Worm (Caenorhabditis elegans): Measurements from ENCODE around the gene cdka-1.

Gene cdka-1

DNA sequence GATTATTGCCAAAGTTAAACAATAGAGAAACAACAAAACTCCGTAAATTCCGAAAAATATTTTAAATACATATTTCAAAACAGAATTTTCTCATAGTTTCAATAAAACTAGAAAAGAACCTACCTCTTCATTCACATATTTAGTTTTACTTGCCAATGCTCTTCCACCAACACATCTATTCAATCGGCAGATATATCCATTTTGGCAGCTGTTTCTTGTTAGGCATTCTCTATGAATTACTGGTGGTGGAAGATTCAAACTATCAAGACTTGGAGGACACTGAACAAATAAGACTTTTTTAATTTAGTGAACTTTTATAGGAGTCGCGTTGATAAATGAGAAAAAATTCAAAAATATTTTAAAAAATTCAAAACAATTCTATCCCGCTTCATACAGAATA lies 11.3 kb upstream of the cdka-1 start:
- TF ChIP-seq flt-1 (GFP tag; IDR thresholded peaks at IDR 0.05) = no peak
- TF ChIP-seq T22C8.4 (GFP tag; IDR thresholded peaks at IDR 0.05) = no peak
- no peak for TF ChIP-seq ref-1 (GFP tag; conservative IDR thresholded peaks at IDR 0.05)
- no peak for TF ChIP-seq ztf-29 (GFP tag; IDR thresholded peaks at IDR 0.05)
- no peak for TF ChIP-seq med-1 (GFP tag; optimal IDR thresholded peaks at IDR 0.05; ENCODE audit: insufficient read depth)
- TF ChIP-seq ztf-23 (GFP tag; IDR thresholded peaks at IDR 0.05) = no peak
- TF ChIP-seq klf-2 (GFP tag; conservative IDR thresholded peaks at IDR 0.05) = no peak
- TF ChIP-seq cog-1 (tag; optimal IDR thresholded peaks at IDR 0.05) = no peak
- no peak for TF ChIP-seq tab-1 (GFP tag; IDR thresholded peaks at IDR 0.05)

DNA sequence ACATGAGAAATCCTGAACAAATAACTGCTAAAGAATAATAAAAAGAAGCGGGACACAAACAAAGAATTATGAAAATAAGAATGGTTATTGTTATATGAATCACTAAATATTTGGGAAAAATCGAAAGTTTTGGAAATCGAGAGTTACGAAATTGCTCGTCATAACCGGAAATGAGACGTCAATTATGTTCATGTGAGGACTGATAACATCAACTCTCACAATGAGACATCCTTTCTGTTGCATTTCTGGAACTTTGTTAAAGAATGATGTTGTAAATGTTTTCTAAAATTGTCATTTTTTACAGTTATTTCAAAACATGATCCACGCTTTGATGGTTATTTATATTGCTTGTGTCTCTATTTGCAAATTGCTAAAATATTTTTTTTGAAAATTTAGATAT lies 10.7 kb upstream of the cdka-1 start, which contains the start of gene T23F11.6:
Gene T23F11.6, minus strand, starts transcription at position 45 of the 400 bp plus-strand sequence.
- TF ChIP-seq med-1 (GFP tag; optimal IDR thresholded peaks at IDR 0.05; ENCODE audit: insufficient read depth) (no peak), ref-1 (GFP tag; conservative IDR thresholded peaks at IDR 0.05) (no peak), ztf-23 (GFP tag; IDR thresholded peaks at IDR 0.05) (no peak), flt-1 (GFP tag; IDR thresholded peaks at IDR 0.05) (no peak), tab-1 (GFP tag; IDR thresholded peaks at IDR 0.05) (no peak), cog-1 (tag; optimal IDR thresholded peaks at IDR 0.05) (no peak), klf-2 (GFP tag; conservative IDR thresholded peaks at IDR 0.05) (no peak), T22C8.4 (GFP tag; IDR thresholded peaks at IDR 0.05) (no peak), ztf-29 (GFP tag; IDR thresholded peaks at IDR 0.05) (no peak)

DNA sequence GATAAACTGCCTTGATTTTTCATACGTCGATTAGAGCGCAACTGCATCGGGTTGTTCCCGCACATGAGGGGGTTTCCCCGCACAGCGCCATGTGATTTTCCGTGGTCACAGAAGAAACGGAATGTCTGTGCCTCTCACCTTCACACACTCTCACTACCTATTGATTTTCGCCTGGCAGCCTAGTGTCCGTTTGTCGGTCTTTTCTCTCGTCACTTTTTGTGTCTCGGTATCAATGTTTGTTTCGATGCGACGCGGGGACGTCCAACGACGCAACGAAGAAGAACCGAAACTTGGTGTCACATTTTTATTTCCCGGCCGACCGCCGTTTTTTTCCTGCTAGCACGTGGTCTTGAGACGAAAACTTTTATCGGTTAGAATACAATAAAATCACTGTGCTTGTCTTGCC lies 9.2 kb upstream of the cdka-1 start:
- no peak for TF ChIP-seq klf-2 (GFP tag; conservative IDR thresholded peaks at IDR 0.05)
- TF ChIP-seq med-1 (GFP tag; optimal IDR thresholded peaks at IDR 0.05; ENCODE audit: insufficient read depth) = no peak
- TF ChIP-seq ref-1 (GFP tag; conservative IDR thresholded peaks at IDR 0.05) = no peak
- TF ChIP-seq ztf-23 (GFP tag; IDR thresholded peaks at IDR 0.05) = 0 out of 2 replicates have a peak, but pooled peaks have one; percentile 26
- TF ChIP-seq T22C8.4 (GFP tag; IDR thresholded peaks at IDR 0.05) = peak; percentile 93
- TF ChIP-seq flt-1 (GFP tag; IDR thresholded peaks at IDR 0.05) = no peak
- TF ChIP-seq tab-1 (GFP tag; IDR thresholded peaks at IDR 0.05) = no peak
- no peak for TF ChIP-seq ztf-29 (GFP tag; IDR thresholded peaks at IDR 0.05)
- peak; percentile 83 for TF ChIP-seq cog-1 (tag; optimal IDR thresholded peaks at IDR 0.05)

DNA sequence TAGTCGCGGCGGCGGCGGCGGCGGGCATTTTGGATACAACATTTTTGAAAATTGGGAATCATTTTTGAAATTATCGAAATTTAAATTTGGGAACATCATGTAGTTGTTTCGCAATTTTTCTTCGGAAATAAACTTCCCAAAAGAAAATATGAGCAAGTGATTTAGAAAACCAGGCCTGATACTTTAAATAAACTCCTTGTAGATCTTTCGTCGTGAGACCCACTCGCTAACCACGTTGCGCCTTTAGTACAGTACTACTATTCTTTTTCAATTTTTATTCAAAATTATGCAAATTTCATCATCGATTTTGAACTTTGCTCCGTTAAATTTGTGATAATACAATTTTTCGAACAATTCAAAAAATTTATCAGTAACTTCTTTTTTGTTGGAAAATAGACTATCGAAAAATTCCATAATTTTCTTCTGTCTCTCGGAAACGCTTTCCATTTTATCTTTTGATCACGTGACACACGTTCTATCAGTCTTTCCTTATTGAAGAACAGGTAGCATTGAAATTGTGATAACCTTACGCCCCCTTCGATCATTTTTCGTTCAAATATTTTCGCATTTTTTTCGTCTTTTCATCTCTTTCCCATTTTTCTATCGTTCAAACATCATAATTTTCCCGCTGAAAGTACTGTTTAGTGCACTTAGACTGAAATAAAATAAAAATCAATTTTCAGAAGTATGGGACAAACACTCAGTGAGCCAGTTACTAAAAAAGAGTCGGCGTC lies 8.6 kb upstream of the cdka-1 start, which contains the start of gene ppm-2:
Gene ppm-2, plus strand, starts transcription at position 684 of the 734 bp plus-strand sequence.
- TF ChIP-seq med-1 (GFP tag; optimal IDR thresholded peaks at IDR 0.05; ENCODE audit: insufficient read depth) (no peak), ztf-29 (GFP tag; IDR thresholded peaks at IDR 0.05) (no peak), ref-1 (GFP tag; conservative IDR thresholded peaks at IDR 0.05) (no peak), T22C8.4 (GFP tag; IDR thresholded peaks at IDR 0.05) (no peak), klf-2 (GFP tag; conservative IDR thresholded peaks at IDR 0.05) (no peak), tab-1 (GFP tag; IDR thresholded peaks at IDR 0.05) (no peak), ztf-23 (GFP tag; IDR thresholded peaks at IDR 0.05) (no peak), flt-1 (GFP tag; IDR thresholded peaks at IDR 0.05) (no peak), cog-1 (tag; optimal IDR thresholded peaks at IDR 0.05) (no peak)

DNA sequence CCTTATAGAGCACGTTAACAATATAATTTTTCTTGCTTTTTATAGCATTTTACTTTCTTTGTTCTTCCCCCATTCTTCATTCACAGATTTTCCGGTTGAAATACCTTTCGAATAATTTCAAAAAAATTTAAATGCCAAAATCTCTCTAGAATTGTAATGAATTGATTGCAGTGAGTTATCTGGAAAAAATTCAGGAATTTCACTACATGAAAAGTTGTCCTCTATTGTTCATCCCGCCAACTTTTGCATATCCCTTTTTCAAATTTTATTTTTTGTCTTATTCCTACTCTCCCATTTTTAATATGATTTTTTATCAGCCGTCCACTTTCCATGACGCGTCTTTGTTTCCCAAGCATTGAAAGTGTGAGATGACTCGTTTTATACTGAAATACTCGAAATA lies 5.2 kb upstream of the cdka-1 start:
- TF ChIP-seq T22C8.4 (GFP tag; IDR thresholded peaks at IDR 0.05) (no peak), tab-1 (GFP tag; IDR thresholded peaks at IDR 0.05) (no peak), flt-1 (GFP tag; IDR thresholded peaks at IDR 0.05) (no peak), med-1 (GFP tag; optimal IDR thresholded peaks at IDR 0.05; ENCODE audit: insufficient read depth) (no peak), ztf-23 (GFP tag; IDR thresholded peaks at IDR 0.05) (no peak), klf-2 (GFP tag; conservative IDR thresholded peaks at IDR 0.05) (no peak), cog-1 (tag; optimal IDR thresholded peaks at IDR 0.05) (no peak), ref-1 (GFP tag; conservative IDR thresholded peaks at IDR 0.05) (no peak), ztf-29 (GFP tag; IDR thresholded peaks at IDR 0.05) (no peak)

DNA sequence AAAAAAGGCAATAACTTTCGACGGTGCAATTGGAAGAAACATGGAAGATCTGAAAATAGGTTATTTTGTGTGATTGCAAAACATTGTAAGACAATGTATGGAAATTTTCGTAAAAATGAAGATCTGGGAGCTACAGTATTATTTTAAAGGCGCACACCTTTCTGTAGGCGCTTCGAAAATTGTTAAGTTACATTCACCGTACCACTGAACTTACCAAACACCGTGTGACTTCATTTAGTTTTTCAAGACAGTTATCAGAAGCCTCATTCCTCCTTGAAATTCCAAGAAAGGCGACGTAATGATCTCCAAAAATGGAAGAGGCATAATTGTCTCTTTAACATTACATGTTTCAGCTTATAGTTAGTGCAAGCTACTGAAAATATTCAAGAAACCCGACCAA lies 4.7 kb upstream of the cdka-1 start:
- TF ChIP-seq ztf-23 (GFP tag; IDR thresholded peaks at IDR 0.05) = no peak
- TF ChIP-seq cog-1 (tag; optimal IDR thresholded peaks at IDR 0.05) = no peak
- TF ChIP-seq klf-2 (GFP tag; conservative IDR thresholded peaks at IDR 0.05) = no peak
- TF ChIP-seq tab-1 (GFP tag; IDR thresholded peaks at IDR 0.05) = no peak
- TF ChIP-seq flt-1 (GFP tag; IDR thresholded peaks at IDR 0.05) = no peak
- TF ChIP-seq ref-1 (GFP tag; conservative IDR thresholded peaks at IDR 0.05) = no peak
- TF ChIP-seq T22C8.4 (GFP tag; IDR thresholded peaks at IDR 0.05) = no peak
- no peak for TF ChIP-seq med-1 (GFP tag; optimal IDR thresholded peaks at IDR 0.05; ENCODE audit: insufficient read depth)
- TF ChIP-seq ztf-29 (GFP tag; IDR thresholded peaks at IDR 0.05) = no peak

DNA sequence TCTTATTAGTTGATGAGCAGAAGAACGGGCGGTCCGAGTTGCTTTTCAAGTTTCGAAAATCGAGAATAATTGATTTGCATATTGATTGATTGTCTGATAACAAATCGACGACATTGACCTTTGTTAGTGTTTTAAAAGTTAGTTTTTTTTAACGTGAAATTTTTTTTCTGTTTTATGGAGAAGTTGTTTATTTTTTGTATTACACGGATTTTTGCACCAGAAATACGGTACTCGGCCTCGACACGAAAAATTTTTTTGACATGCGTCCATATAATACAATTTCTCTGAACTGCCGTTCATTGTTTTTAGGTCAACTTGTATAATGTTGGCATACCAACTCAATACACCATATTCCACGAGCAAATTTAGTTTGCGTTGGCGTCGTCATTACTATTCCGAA lies 3.2 kb upstream of the cdka-1 start, which contains the start of gene T23F11.2:
Gene T23F11.2, minus strand, starts transcription at position 101 of the 400 bp plus-strand sequence.
- TF ChIP-seq ztf-23 (GFP tag; IDR thresholded peaks at IDR 0.05) = no peak
- TF ChIP-seq klf-2 (GFP tag; conservative IDR thresholded peaks at IDR 0.05) = no peak
- TF ChIP-seq med-1 (GFP tag; optimal IDR thresholded peaks at IDR 0.05; ENCODE audit: insufficient read depth) = no peak
- TF ChIP-seq ref-1 (GFP tag; conservative IDR thresholded peaks at IDR 0.05) = no peak
- TF ChIP-seq tab-1 (GFP tag; IDR thresholded peaks at IDR 0.05) = no peak
- TF ChIP-seq T22C8.4 (GFP tag; IDR thresholded peaks at IDR 0.05) = no peak
- no peak for TF ChIP-seq flt-1 (GFP tag; IDR thresholded peaks at IDR 0.05)
- no peak for TF ChIP-seq cog-1 (tag; optimal IDR thresholded peaks at IDR 0.05)
- TF ChIP-seq ztf-29 (GFP tag; IDR thresholded peaks at IDR 0.05) = no peak

DNA sequence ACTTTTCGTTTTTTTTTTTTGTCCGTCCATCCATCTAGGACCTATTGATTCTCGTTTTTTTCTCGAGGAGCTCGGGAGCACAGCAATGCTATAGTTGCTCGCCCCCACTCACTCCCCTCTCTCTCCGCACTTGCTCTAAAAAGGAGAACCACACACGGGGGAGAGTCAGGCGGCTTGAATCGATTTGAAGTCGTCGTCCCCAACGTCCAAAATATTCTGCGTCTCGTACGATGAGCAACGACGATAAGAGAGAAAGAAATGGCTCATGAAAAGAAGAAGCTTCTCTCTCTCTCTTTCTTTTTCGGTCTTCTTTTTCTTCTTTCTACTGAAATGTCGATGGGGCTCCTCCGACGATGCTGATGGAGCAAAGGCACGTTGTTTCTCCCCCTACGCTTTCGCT lies 2.2 kb upstream of the cdka-1 start:
- TF ChIP-seq ztf-23 (GFP tag; IDR thresholded peaks at IDR 0.05) (0 out of 2 replicates have a peak, but pooled peaks have one; percentile 22), flt-1 (GFP tag; IDR thresholded peaks at IDR 0.05) (no peak)

DNA sequence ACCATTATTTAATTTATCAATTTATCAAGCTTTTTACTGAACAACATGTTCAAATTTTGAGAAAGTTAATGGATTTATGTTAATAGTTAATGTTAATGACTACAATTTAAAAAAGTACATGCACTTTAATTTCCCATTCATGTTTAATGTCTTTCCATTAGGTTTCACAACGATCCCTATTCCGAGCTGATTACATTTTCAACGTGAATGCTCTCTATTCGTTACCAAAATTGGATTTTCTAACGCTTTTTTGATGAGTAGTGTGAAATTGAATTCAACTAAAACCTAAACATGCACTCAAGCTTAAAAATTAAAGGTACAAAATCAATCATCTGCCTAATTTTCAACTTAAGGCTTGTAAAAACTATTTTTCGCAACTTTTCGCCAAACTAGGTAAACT lies 1.2 kb upstream of the cdka-1 start:
- TF ChIP-seq ztf-23 (GFP tag; IDR thresholded peaks at IDR 0.05) (no peak), ref-1 (GFP tag; conservative IDR thresholded peaks at IDR 0.05) (no peak), klf-2 (GFP tag; conservative IDR thresholded peaks at IDR 0.05) (no peak), T22C8.4 (GFP tag; IDR thresholded peaks at IDR 0.05) (no peak), tab-1 (GFP tag; IDR thresholded peaks at IDR 0.05) (no peak), med-1 (GFP tag; optimal IDR thresholded peaks at IDR 0.05; ENCODE audit: insufficient read depth) (no peak), ztf-29 (GFP tag; IDR thresholded peaks at IDR 0.05) (no peak), flt-1 (GFP tag; IDR thresholded peaks at IDR 0.05) (no peak), cog-1 (tag; optimal IDR thresholded peaks at IDR 0.05) (no peak)

Data from whole organism, midembryonic.